Fruit fly (Drosophila melanogaster) whole organism, embryonic: ENCODE data around the gene CG5160.

Source experiments
- B-H2 ChIP-seq: fragments of 200-800 bp; sonication (Bioruptor generic); optimal IDR thresholded peaks from 2 replicates; lab custom pipeline; 2018; ENCODE audit warnings: missing biosample characterization, mild to moderate bottlenecking, missing genetic modification characterization
- Bdp1 ChIP-seq: fragments of 200-800 bp; sonication (Bioruptor generic); optimal IDR thresholded peaks from 3 replicates; lab custom pipeline; 2016; ENCODE audit warnings: missing biosample characterization, missing genetic modification characterization
- C15 ChIP-seq: fragments of 200-800 bp; sonication (Bioruptor generic); IDR thresholded peaks from 3 replicates; pipeline ENCODE4 v1.3.6; 2022; ENCODE audit warnings: missing biosample characterization, missing genetic modification characterization
- CG12071 ChIP-seq: fragments of 200-800 bp; sonication (Bioruptor generic); optimal IDR thresholded peaks from 3 replicates; lab custom pipeline; 2018; ENCODE audit warnings: missing biosample characterization, mild to moderate bottlenecking, missing genetic modification characterization
- CG12236 ChIP-seq: fragments of 200-800 bp; sonication (Bioruptor generic); optimal IDR thresholded peaks from 2 replicates; lab custom pipeline; 2016; ENCODE audit warnings: missing biosample characterization, missing genetic modification characterization
- CG12659 ChIP-seq: fragments of 200-800 bp; sonication (Bioruptor generic); optimal IDR thresholded peaks from 3 replicates; lab custom pipeline; 2017; ENCODE audit warnings: mild to moderate bottlenecking, missing biosample characterization, missing genetic modification reagents, missing genetic modification characterization
- CG12744 ChIP-seq: fragments of 200-800 bp; sonication (Bioruptor generic); optimal IDR thresholded peaks from 2 replicates; lab custom pipeline; 2016; ENCODE audit warnings: missing biosample characterization, missing genetic modification characterization
- CG13287 ChIP-seq: fragments of 200-800 bp; sonication (Bioruptor generic); IDR thresholded peaks from 2 replicates; pipeline ENCODE4 v1.3.6; 2022; ENCODE audit warnings: missing biosample characterization, missing genetic modification characterization; ENCODE audit not compliant: partially characterized antibody
- CG13296 ChIP-seq: fragments of 200-800 bp; sonication (Bioruptor generic); optimal IDR thresholded peaks from 3 replicates; lab custom pipeline; 2018; ENCODE audit warnings: missing biosample characterization, mild to moderate bottlenecking, missing genetic modification characterization
- CG1602 ChIP-seq: fragments of 200-800 bp; sonication (Bioruptor generic); optimal IDR thresholded peaks from 3 replicates; lab custom pipeline; 2016; ENCODE audit warnings: missing biosample characterization, missing genetic modification characterization
- CG17328 ChIP-seq: fragments of 200-800 bp; sonication (Bioruptor generic); IDR thresholded peaks from 2 replicates; pipeline ENCODE4 v1.3.6; 2022; ENCODE audit warnings: missing biosample characterization, missing genetic modification characterization
- CG2202 ChIP-seq: fragments of 200-800 bp; sonication (Bioruptor generic); optimal IDR thresholded peaks from 2 replicates; lab custom pipeline; 2018; ENCODE audit warnings: missing biosample characterization, mild to moderate bottlenecking, missing genetic modification characterization
- CG30403 ChIP-seq: fragments of 200-800 bp; sonication (Bioruptor generic); optimal IDR thresholded peaks from 3 replicates; lab custom pipeline; 2016; ENCODE audit warnings: missing biosample characterization, missing genetic modification characterization
- CG33557 ChIP-seq: fragments of 200-800 bp; sonication (Bioruptor generic); optimal IDR thresholded peaks from 2 replicates; lab custom pipeline; 2019; ENCODE audit warnings: missing biosample characterization, mild to moderate bottlenecking, missing genetic modification characterization, moderate library complexity
- CG4360 ChIP-seq: fragments of 200-800 bp; sonication (Bioruptor generic); IDR thresholded peaks from 2 replicates; pipeline ENCODE4 v1.3.6; 2022; ENCODE audit warnings: missing biosample characterization, missing genetic modification characterization
- CG43689 ChIP-seq: fragments of 200-800 bp; sonication (Bioruptor generic); IDR thresholded peaks from 2 replicates; pipeline ENCODE4 v1.3.6; 2022; ENCODE audit warnings: missing biosample characterization, missing genetic modification characterization
- CG4424 ChIP-seq: fragments of 200-800 bp; sonication (Bioruptor generic); optimal IDR thresholded peaks from 3 replicates; lab custom pipeline; 2016; ENCODE audit warnings: missing biosample characterization, missing genetic modification characterization
- CG6654 ChIP-seq: fragments of 200-800 bp; sonication (Bioruptor generic); optimal IDR thresholded peaks from 2 replicates; lab custom pipeline; 2017; ENCODE audit warnings: missing biosample characterization, mild to moderate bottlenecking, missing genetic modification characterization
- CG6791 ChIP-seq: fragments of 200-800 bp; sonication (Bioruptor generic); IDR thresholded peaks from 3 replicates; pipeline ENCODE4 v1.3.6; 2022; ENCODE audit warnings: missing biosample characterization, missing genetic modification characterization; ENCODE audit not compliant: partially characterized antibody
- CG7357 ChIP-seq: fragments of 200-800 bp; sonication (Bioruptor generic); IDR thresholded peaks from 3 replicates; pipeline ENCODE4 v1.3.6; 2022; ENCODE audit warnings: missing biosample characterization, missing genetic modification characterization
- CG7987 ChIP-seq: fragments of 200-800 bp; sonication (Bioruptor generic); optimal IDR thresholded peaks from 2 replicates; lab custom pipeline; 2018; ENCODE audit warnings: missing biosample characterization, mild to moderate bottlenecking, missing genetic modification characterization, moderate library complexity
- CG8089 ChIP-seq: fragments of 200-800 bp; sonication (Bioruptor generic); optimal IDR thresholded peaks from 3 replicates; lab custom pipeline; 2016; ENCODE audit warnings: missing biosample characterization, missing genetic modification characterization
- Camta ChIP-seq: fragments of 200-800 bp; sonication (Bioruptor generic); optimal IDR thresholded peaks from 2 replicates; lab custom pipeline; 2016; ENCODE audit warnings: missing biosample characterization, missing genetic modification characterization
- Chrac-16 ChIP-seq: fragments of 200-800 bp; sonication (Bioruptor generic); optimal IDR thresholded peaks from 3 replicates; lab custom pipeline; 2016; ENCODE audit warnings: missing biosample characterization, missing genetic modification characterization
- Dip2 ChIP-seq: fragments of 200-800 bp; sonication (Bioruptor generic); IDR thresholded peaks from 2 replicates; pipeline ENCODE4 v1.3.6; 2022; ENCODE audit warnings: missing biosample characterization, missing genetic modification characterization
- Drgx ChIP-seq: fragments of 200-800 bp; sonication (Bioruptor generic); IDR thresholded peaks from 2 replicates; pipeline ENCODE4 v1.3.6; 2022; ENCODE audit warnings: missing biosample characterization, missing genetic modification characterization
- E2f1 ChIP-seq: fragments of 200-800 bp; sonication (Bioruptor generic); IDR thresholded peaks from 2 replicates; pipeline ENCODE4 v1.3.6; 2022; ENCODE audit warnings: missing biosample characterization, missing genetic modification characterization
- Ets65A ChIP-seq: fragments of 200-800 bp; sonication (Bioruptor generic); peaks from one replicate; lab custom pipeline; 2016; ENCODE audit warnings: missing biosample characterization, missing genetic modification characterization
- Ets97D ChIP-seq: fragments of 200-800 bp; sonication (Bioruptor generic); optimal IDR thresholded peaks from 3 replicates; lab custom pipeline; 2016; ENCODE audit warnings: missing biosample characterization, missing genetic modification characterization
- GATAe ChIP-seq: fragments of 200-800 bp; sonication (Bioruptor generic); conservative IDR thresholded peaks from 2 replicates; pipeline ENCODE4 v1.3.6; 2022; ENCODE audit warnings: missing biosample characterization, missing genetic modification characterization
- Lpt ChIP-seq: fragments of >200 bp; optimal IDR thresholded peaks from 2 replicates; lab custom pipeline; 2018; ENCODE audit warnings: missing biosample characterization, missing genetic modification characterization
- Oaz ChIP-seq: fragments of 200-800 bp; sonication (Bioruptor generic); IDR thresholded peaks from 2 replicates; pipeline ENCODE4 v1.3.6; 2022; ENCODE audit warnings: missing biosample characterization, missing genetic modification characterization
- Ssrp ChIP-seq: fragments of 200-800 bp; sonication (Bioruptor generic); optimal IDR thresholded peaks from 2 replicates; lab custom pipeline; 2018; ENCODE audit warnings: missing biosample characterization, mild to moderate bottlenecking, missing genetic modification characterization, moderate library complexity
- ap ChIP-seq: fragments of 200-800 bp; sonication (Bioruptor generic); IDR thresholded peaks from 2 replicates; pipeline ENCODE4 v1.3.6; 2022; ENCODE audit warnings: missing biosample characterization, missing genetic modification characterization
- br ChIP-seq: fragments of >200 bp; optimal IDR thresholded peaks from 2 replicates; lab custom pipeline; 2017
- cas ChIP-seq: fragments of 200-800 bp; sonication (Bioruptor generic); IDR thresholded peaks from 2 replicates; pipeline ENCODE4 v1.3.6; 2022; ENCODE audit warnings: missing biosample characterization, missing genetic modification characterization
- crol ChIP-seq: fragments of 200-800 bp; sonication (Bioruptor generic); IDR thresholded peaks from 2 replicates; pipeline ENCODE4 v1.3.6; 2022; ENCODE audit warnings: missing biosample characterization, missing genetic modification characterization
- emc ChIP-seq: fragments of 200-800 bp; sonication (Bioruptor generic); optimal IDR thresholded peaks from 2 replicates; lab custom pipeline; 2016; ENCODE audit warnings: missing biosample characterization, missing genetic modification characterization
- gcm ChIP-seq: fragments of 200-800 bp; sonication (Bioruptor generic); optimal IDR thresholded peaks from 2 replicates; lab custom pipeline; 2019; ENCODE audit warnings: missing biosample characterization, mild to moderate bottlenecking, missing genetic modification characterization, moderate library complexity
- gt ChIP-seq: fragments of 200-800 bp; sonication (Bioruptor generic); IDR thresholded peaks from 2 replicates; pipeline ENCODE4 v1.3.6; 2022; ENCODE audit warnings: missing biosample characterization, missing genetic modification characterization
- hkb ChIP-seq, 2 experiments: fragments of 200-800 bp in 1 of 2; fragments of >200 bp in 1 of 2; sonication (Bioruptor generic) in 1 of 2; IDR thresholded peaks in 1 of 2; optimal IDR thresholded peaks in 1 of 2; 2 replicates each; pipeline versions ENCODE4 v1.3.6 to Lab custom; 2017 to 2022; ENCODE audit warnings: missing biosample characterization in 1 of 2, missing genetic modification characterization in 1 of 2
- prd ChIP-seq, 3 experiments: fragments of >200 bp in 2 of 3; fragments of 200-800 bp in 1 of 3; sonication (Bioruptor generic) in 1 of 3; optimal IDR thresholded peaks in 2 of 3; IDR thresholded peaks in 1 of 3; 2 replicates in 2 of 3; 3 replicates in 1 of 3; pipeline versions ENCODE4 v1.3.6 to Lab custom; 2017 to 2022; ENCODE audit warnings: missing biosample characterization in 1 of 3, missing genetic modification characterization in 1 of 3
- repo ChIP-seq: fragments of 200-800 bp; sonication (Bioruptor generic); optimal IDR thresholded peaks from 2 replicates; lab custom pipeline; 2016; ENCODE audit warnings: missing biosample characterization, missing genetic modification characterization
- scrt ChIP-seq: fragments of 200-800 bp; sonication (Bioruptor generic); optimal IDR thresholded peaks from 2 replicates; lab custom pipeline; 2018; ENCODE audit warnings: missing biosample characterization, mild to moderate bottlenecking, missing genetic modification characterization, moderate library complexity
- seq ChIP-seq: fragments of 200-800 bp; sonication (Bioruptor generic); IDR thresholded peaks from 2 replicates; pipeline ENCODE4 v1.3.6; 2022; ENCODE audit warnings: missing biosample characterization, missing genetic modification characterization
- sob ChIP-seq: fragments of 200-800 bp; sonication (Bioruptor generic); IDR thresholded peaks from 2 replicates; pipeline ENCODE4 v1.3.6; 2022; ENCODE audit warnings: missing biosample characterization, missing genetic modification characterization
- sqz ChIP-seq: fragments of 200-800 bp; sonication (Bioruptor generic); optimal IDR thresholded peaks from 3 replicates; lab custom pipeline; 2018; ENCODE audit warnings: missing biosample characterization, mild to moderate bottlenecking, missing genetic modification characterization
- tio ChIP-seq: fragments of 200-800 bp; sonication (Bioruptor generic); optimal IDR thresholded peaks from 2 replicates; lab custom pipeline; 2017; ENCODE audit warnings: missing biosample characterization, missing genetic modification characterization, inconsistent platforms
- trem ChIP-seq: fragments of 200-800 bp; optimal IDR thresholded peaks from 3 replicates; lab custom pipeline; 2019; ENCODE audit warnings: missing biosample characterization, mild to moderate bottlenecking, missing genetic modification characterization, moderate library complexity
- zen ChIP-seq: fragments of 200-800 bp; sonication (Bioruptor generic); optimal IDR thresholded peaks from 3 replicates; lab custom pipeline; 2018; ENCODE audit warnings: missing biosample characterization, mild to moderate bottlenecking, missing genetic modification characterization, moderate library complexity

CG5160 gene

dm6 chr2L:7426326-7427066, 27.9 kb upstream of the CG5160 start, which contains the start of gene muc (continued):
- peak; percentile 95 for TF ChIP-seq CG7357
- 0 out of 2 replicates have a peak, but pooled peaks have one; percentile 52 for TF ChIP-seq Drgx (GFP tag; lab: Robert Waterston, UW)
- peak; percentile 39 for TF ChIP-seq Ssrp (tag; lab: Kevin White, UChicago)
- TF ChIP-seq Bdp1 (GFP tag; lab: Kevin White, UChicago) = no peak
- TF ChIP-seq CG30403 (GFP tag; lab: Kevin White, UChicago) = peak; percentile 70
- TF ChIP-seq repo (GFP tag; lab: Kevin White, UChicago) = no peak
- TF ChIP-seq Chrac-16 (GFP tag; lab: Kevin White, UChicago) = peak; percentile 43
- no peak for TF ChIP-seq prd (optimal IDR thresholded peaks at IDR 0.05; lab: Kevin White, UChicago)
- TF ChIP-seq prd (GFP tag; IDR thresholded peaks at IDR 0.05; lab: Robert Waterston, UW) = 0 out of 3 replicates have a peak, but pooled peaks have one; percentile 19
- peak; percentile 74 for TF ChIP-seq zen (tag; lab: Kevin White, UChicago)
- TF ChIP-seq CG12744 (GFP tag; lab: Kevin White, UChicago) = no peak
- peak; percentile 74 for TF ChIP-seq CG6791 (GFP tag; lab: Robert Waterston, UW)
- TF ChIP-seq CG33557 (GFP tag; lab: Kevin White, UChicago) = no peak
- no peak for TF ChIP-seq Lpt (GFP tag; lab: Kevin White, UChicago)
- peak; percentile 77 for TF ChIP-seq CG12659
- peak; percentile 47; the same call in 1 of the 2 replicates for TF ChIP-seq sob (GFP tag; lab: Robert Waterston, UW)
- peak; percentile 49 for TF ChIP-seq trem (tag; lab: Kevin White, UChicago)
- no peak for TF ChIP-seq seq (GFP tag; lab: Robert Waterston, UW)
- peak; percentile 26 for TF ChIP-seq CG13296 (GFP tag; lab: Kevin White, UChicago)
- no peak for TF ChIP-seq sqz (GFP tag; lab: Kevin White, UChicago)
- TF ChIP-seq Dip2 (GFP tag; lab: Robert Waterston, UW) = no peak
- TF ChIP-seq CG6654 (GFP tag; lab: Kevin White, UChicago) = no peak
- TF ChIP-seq Ets65A (GFP tag; lab: Kevin White, UChicago) = peak; percentile 59
- no peak for TF ChIP-seq E2f1 (GFP tag; lab: Robert Waterston, UW)
- peak; percentile 33 for TF ChIP-seq B-H2 (GFP tag; lab: Kevin White, UChicago)
- no peak for TF ChIP-seq CG12236
- TF ChIP-seq CG12071 (GFP tag; lab: Kevin White, UChicago) = no peak
- no peak for TF ChIP-seq CG2202 (tag; lab: Kevin White, UChicago)
- peak; percentile 46 for TF ChIP-seq CG4424 (GFP tag; lab: Kevin White, UChicago)
- TF ChIP-seq CG7987 (GFP tag; lab: Kevin White, UChicago) = no peak
- no peak for TF ChIP-seq gcm (GFP tag; lab: Kevin White, UChicago)
- no peak for TF ChIP-seq scrt (GFP tag; lab: Kevin White, UChicago)
- no peak for TF ChIP-seq ap (GFP tag; lab: Robert Waterston, UW)
- no peak for TF ChIP-seq gt (GFP tag; lab: Robert Waterston, UW)
- no peak for TF ChIP-seq CG17328 (GFP tag; lab: Robert Waterston, UW)
- TF ChIP-seq tio = peak; percentile 42
- TF ChIP-seq CG13287 = peak; percentile 70
- no peak for TF ChIP-seq emc (GFP tag; lab: Kevin White, UChicago)
- no peak for TF ChIP-seq br (lab: Kevin White, UChicago)
- TF ChIP-seq Camta (GFP tag; lab: Kevin White, UChicago) = peak; percentile 29
- peak; percentile 31 for TF ChIP-seq CG1602
- no peak for TF ChIP-seq CG4360 (GFP tag; lab: Robert Waterston, UW)
- no peak for TF ChIP-seq C15 (GFP tag; lab: Robert Waterston, UW)
- TF ChIP-seq hkb (optimal IDR thresholded peaks at IDR 0.05; lab: Kevin White, UChicago) = peak; percentile 79
- TF ChIP-seq hkb (GFP tag; IDR thresholded peaks at IDR 0.05; lab: Robert Waterston, UW) = no peak
- peak; percentile 62 for TF ChIP-seq Ets97D (GFP tag; lab: Kevin White, UChicago)
- no peak for TF ChIP-seq CG43689 (GFP tag; lab: Robert Waterston, UW)
- no peak for TF ChIP-seq Oaz (GFP tag; lab: Robert Waterston, UW)
- no peak for TF ChIP-seq cas
- TF ChIP-seq GATAe (GFP tag; lab: Robert Waterston, UW) = no peak
- no peak for TF ChIP-seq crol (GFP tag; lab: Robert Waterston, UW)
- TF ChIP-seq CG8089 (GFP tag; lab: Kevin White, UChicago) = no peak
